Fruit fly (Drosophila melanogaster) Kc167 (cell line): ENCODE results near the gene Gnpat.

Experiments used
- Sin3A ChIP-seq: fragments of >200 bp; optimal IDR thresholded peaks from 2 replicates; lab custom pipeline; 2018; ENCODE audit warnings: missing external identifiers
- insv ChIP-seq: fragments of >200 bp; optimal IDR thresholded peaks from 3 replicates; lab custom pipeline; 2018; ENCODE audit warnings: missing external identifiers
- psq ChIP-seq: fragments of >200 bp; optimal IDR thresholded peaks from 2 replicates; lab custom pipeline; 2017; ENCODE audit warnings: missing external identifiers
- ttk ChIP-seq: sonication (Bioruptor generic); optimal IDR thresholded peaks from 2 replicates; lab custom pipeline; 2017; ENCODE audit warnings: missing external identifiers

dm6 chr3R:25462642-25463317 is 28.0 kb downstream of the Gnpat start:
- no peak for TF ChIP-seq psq (lab: Kevin White, UChicago)
- TF ChIP-seq insv (lab: Kevin White, UChicago) = no peak
- TF ChIP-seq ttk (lab: Kevin White, UChicago) = no peak
- no peak for TF ChIP-seq Sin3A (lab: Kevin White, UChicago)
